Fruit fly (Drosophila melanogaster) whole organism, wandering third instar larva: ENCODE measurements around the gene Ocrl.

Experiments used
- Abd-B ChIP-seq: fragments of >200 bp; optimal IDR thresholded peaks from 2 replicates; lab custom pipeline; 2017; ENCODE audit warnings: missing biosample characterization, missing genetic modification characterization
- CG32264 ChIP-seq: fragments of 200-800 bp; sonication (Bioruptor generic); optimal IDR thresholded peaks from 2 replicates; lab custom pipeline; 2016; ENCODE audit warnings: missing biosample characterization, missing genetic modification characterization
- CG9705 ChIP-seq: fragments of 200-800 bp; sonication (Bioruptor generic); optimal IDR thresholded peaks from 2 replicates; lab custom pipeline; 2018; ENCODE audit warnings: missing biosample characterization, mild to moderate bottlenecking, missing genetic modification characterization
- CrebA ChIP-seq: fragments of 200-800 bp; sonication (Bioruptor generic); optimal IDR thresholded peaks from 2 replicates; lab custom pipeline; 2016; ENCODE audit warnings: missing biosample characterization, mild to moderate bottlenecking, missing genetic modification characterization, borderline replicate concordance
- Dfd ChIP-seq: fragments of >200 bp; optimal IDR thresholded peaks from 2 replicates; lab custom pipeline; 2017; ENCODE audit warnings: missing biosample characterization, missing genetic modification characterization
- Dif ChIP-seq: fragments of 200-275, 200-300 bp; sonication (Bioruptor generic); optimal IDR thresholded peaks from 2 replicates; lab custom pipeline; 2018; ENCODE audit warnings: missing biosample characterization, missing genetic modification characterization; ENCODE audit not compliant: partially characterized antibody
- GATAd ChIP-seq: sonication (Bioruptor generic); optimal IDR thresholded peaks from 2 replicates; lab custom pipeline; 2016; ENCODE audit warnings: missing biosample characterization, missing genetic modification characterization
- HLH106 ChIP-seq: fragments of 200-800 bp; optimal IDR thresholded peaks from 3 replicates; lab custom pipeline; 2019; ENCODE audit warnings: missing biosample characterization, mild to moderate bottlenecking, missing genetic modification characterization, moderate library complexity
- Hnf4 ChIP-seq: fragments of 200-800 bp; sonication (Bioruptor generic); optimal IDR thresholded peaks from 2 replicates; lab custom pipeline; 2016; ENCODE audit warnings: missing biosample characterization, mild to moderate bottlenecking, missing genetic modification characterization
- Hr78 ChIP-seq: fragments of >200 bp; optimal IDR thresholded peaks from 2 replicates; lab custom pipeline; 2017; ENCODE audit warnings: missing biosample characterization, missing genetic modification characterization
- Hr83 ChIP-seq: fragments of 200-300 bp; sonication (Bioruptor generic); optimal IDR thresholded peaks from 2 replicates; lab custom pipeline; 2016; ENCODE audit warnings: missing biosample characterization, mild to moderate bottlenecking, missing genetic modification characterization, moderate library complexity; ENCODE audit not compliant: poor library complexity, severe bottlenecking
- Jra ChIP-seq: sonication (Bioruptor generic); optimal IDR thresholded peaks from 2 replicates; lab custom pipeline; 2016; ENCODE audit warnings: missing biosample characterization, missing genetic modification characterization
- Mio ChIP-seq: sonication (Bioruptor generic); optimal IDR thresholded peaks from 2 replicates; lab custom pipeline; 2016; ENCODE audit warnings: missing biosample characterization, missing genetic modification characterization
- Myc ChIP-seq: fragments of >200 bp; optimal IDR thresholded peaks from 2 replicates; lab custom pipeline; 2017
- N ChIP-seq: fragments of >200 bp; optimal IDR thresholded peaks from 2 replicates; lab custom pipeline; 2018; ENCODE audit warnings: missing biosample characterization, missing external identifiers, missing genetic modification characterization
- OdsH ChIP-seq: fragments of 200-800 bp; sonication (Bioruptor generic); optimal IDR thresholded peaks from 2 replicates; lab custom pipeline; 2016; ENCODE audit warnings: missing biosample characterization, mild to moderate bottlenecking, missing genetic modification characterization
- Rel ChIP-seq, 2 experiments: fragments of 200-800 bp; sonication (Bioruptor generic) in 1 of 2; optimal IDR thresholded peaks; 2 replicates in 1 of 2; 3 replicates in 1 of 2; lab custom pipeline; 2016 to 2019; ENCODE audit warnings: mild to moderate bottlenecking in 2 of 2, missing biosample characterization in 2 of 2, missing genetic modification characterization in 2 of 2, moderate library complexity in 1 of 2
- Sp1 ChIP-seq: fragments of 200-800 bp; sonication (Bioruptor generic); optimal IDR thresholded peaks from 3 replicates; lab custom pipeline; 2019; ENCODE audit warnings: missing biosample characterization, mild to moderate bottlenecking, missing genetic modification characterization, moderate library complexity
- Vsx2 ChIP-seq: fragments of 200-300, 225-300 bp; sonication (Bioruptor generic); optimal IDR thresholded peaks from 2 replicates; lab custom pipeline; 2018; ENCODE audit warnings: missing biosample characterization, missing genetic modification characterization; ENCODE audit not compliant: partially characterized antibody
- br ChIP-seq: fragments of 200-800 bp; sonication (Bioruptor generic); optimal IDR thresholded peaks from 2 replicates; lab custom pipeline; 2016; ENCODE audit warnings: missing biosample characterization, missing genetic modification characterization
- brk ChIP-seq: fragments of 200-800 bp; sonication (Bioruptor generic); optimal IDR thresholded peaks from 2 replicates; lab custom pipeline; 2016; ENCODE audit warnings: missing biosample characterization, mild to moderate bottlenecking, missing genetic modification characterization
- dl ChIP-seq, 2 experiments: fragments of 175-275, 200-275 bp in 1 of 2; fragments of 200-275 bp in 1 of 2; sonication (Bioruptor generic); optimal IDR thresholded peaks; lab custom pipeline; 2018; ENCODE audit warnings: mild to moderate bottlenecking in 2 of 2, missing biosample characterization in 2 of 2, missing genetic modification characterization in 2 of 2, moderate library complexity in 2 of 2; ENCODE audit not compliant: partially characterized antibody in 2 of 2, insufficient read depth in 1 of 2
- dmrt93B ChIP-seq: fragments of 200-800 bp; sonication (Bioruptor generic); optimal IDR thresholded peaks from 2 replicates; lab custom pipeline; 2018; ENCODE audit warnings: missing biosample characterization, mild to moderate bottlenecking, missing genetic modification characterization
- dsf ChIP-seq: sonication (Bioruptor generic); optimal IDR thresholded peaks from 2 replicates; lab custom pipeline; 2016; ENCODE audit warnings: missing biosample characterization, missing genetic modification characterization, borderline replicate concordance
- ey ChIP-seq: fragments of 200-800 bp; sonication (Bioruptor generic); optimal IDR thresholded peaks from 2 replicates; lab custom pipeline; 2016; ENCODE audit warnings: missing biosample characterization, missing genetic modification characterization
- foxo ChIP-seq, 2 experiments: fragments of 200-800 bp; sonication (Bioruptor generic); optimal IDR thresholded peaks; 2 replicates in 1 of 2; 3 replicates in 1 of 2; lab custom pipeline; 2016 to 2017; ENCODE audit warnings: missing biosample characterization in 2 of 2, missing genetic modification characterization in 2 of 2
- fru ChIP-seq: fragments of 200-800 bp; sonication (Bioruptor generic); optimal IDR thresholded peaks from 3 replicates; lab custom pipeline; 2016; ENCODE audit warnings: missing biosample characterization, mild to moderate bottlenecking, missing genetic modification characterization
- h ChIP-seq: fragments of 200-800 bp; sonication (Bioruptor generic); optimal IDR thresholded peaks from 3 replicates; lab custom pipeline; 2016; ENCODE audit warnings: missing biosample characterization, mild to moderate bottlenecking, missing genetic modification characterization
- jim ChIP-seq: fragments of 175-275, 200-325 bp; sonication (Bioruptor generic); optimal IDR thresholded peaks from 2 replicates; lab custom pipeline; 2016; ENCODE audit warnings: missing biosample characterization, mild to moderate bottlenecking, missing genetic modification characterization
- lola ChIP-seq: fragments of >200 bp; optimal IDR thresholded peaks from 2 replicates; lab custom pipeline; 2017; ENCODE audit warnings: missing biosample characterization, missing genetic modification characterization
- pan ChIP-seq: fragments of >200 bp; optimal IDR thresholded peaks from 2 replicates; lab custom pipeline; 2017
- psq ChIP-seq: fragments of 200-800 bp; sonication (Bioruptor generic); optimal IDR thresholded peaks from 3 replicates; lab custom pipeline; 2017; ENCODE audit warnings: missing biosample characterization, mild to moderate bottlenecking, missing genetic modification characterization, moderate library complexity
- rgr ChIP-seq: fragments of 200-800 bp; sonication (Bioruptor generic); optimal IDR thresholded peaks from 3 replicates; lab custom pipeline; 2016; ENCODE audit warnings: missing biosample characterization, mild to moderate bottlenecking, missing genetic modification characterization
- sage ChIP-seq: fragments of 200-800 bp; sonication (Bioruptor generic); optimal IDR thresholded peaks from 2 replicates; lab custom pipeline; 2016; ENCODE audit warnings: missing biosample characterization, mild to moderate bottlenecking, missing genetic modification characterization
- sv ChIP-seq: fragments of 200-800 bp; sonication (Bioruptor generic); optimal IDR thresholded peaks from 3 replicates; lab custom pipeline; 2016; ENCODE audit warnings: missing biosample characterization, missing genetic modification characterization
- tai ChIP-seq: sonication (Bioruptor generic); optimal IDR thresholded peaks from 2 replicates; lab custom pipeline; 2016; ENCODE audit warnings: missing biosample characterization, missing genetic modification characterization
- usp ChIP-seq: fragments of >200 bp; optimal IDR thresholded peaks from 2 replicates; lab custom pipeline; 2017; ENCODE audit warnings: missing biosample characterization, missing genetic modification characterization
- woc ChIP-seq: sonication (Bioruptor generic); optimal IDR thresholded peaks from 2 replicates; lab custom pipeline; 2016; ENCODE audit warnings: missing biosample characterization, mild to moderate bottlenecking, missing genetic modification characterization

The Ocrl gene

DNA sequence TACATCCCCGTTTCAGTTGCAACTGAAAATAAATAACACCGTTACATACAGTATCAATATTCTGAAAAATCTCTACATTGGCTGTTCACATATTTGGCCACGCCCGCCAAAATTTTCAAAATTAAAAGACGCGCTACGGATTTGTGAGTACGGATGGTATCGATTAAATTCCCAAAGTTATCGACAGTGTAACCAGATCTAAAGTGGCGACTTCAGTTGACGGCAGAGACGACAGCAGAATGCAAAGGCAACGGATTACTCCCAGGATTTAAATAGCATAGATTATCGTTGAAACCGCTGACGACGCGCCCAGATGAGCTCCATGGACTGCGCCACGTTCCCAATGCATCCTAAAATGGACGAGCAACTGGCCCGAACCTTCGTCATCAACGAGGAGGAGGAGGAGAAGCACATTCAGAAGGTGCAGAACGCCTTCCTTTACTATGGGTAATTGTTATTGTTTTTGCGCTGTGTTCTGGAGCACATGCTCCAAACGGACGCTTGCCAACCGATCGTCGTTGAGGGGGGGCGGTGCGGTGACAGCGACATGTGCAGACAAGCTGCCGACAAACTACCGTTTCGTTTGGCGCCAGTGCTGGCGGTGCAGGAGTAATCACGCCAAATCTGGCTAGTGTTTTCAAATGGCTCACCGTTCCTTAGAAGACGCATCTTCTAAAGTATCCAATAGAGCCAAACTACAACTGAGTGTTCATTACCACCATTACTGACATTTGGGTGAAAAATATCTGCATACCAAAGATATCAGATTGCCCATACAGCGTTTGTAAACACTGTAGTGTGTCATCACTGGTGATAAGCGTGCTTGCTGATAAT, 4.9 kb downstream of the Ocrl start, which contains the start of gene CG11596:
CG11596 (plus strand) TSS at position 211 of the 834 bp plus-strand sequence.
- no peak for TF ChIP-seq GATAd
- TF ChIP-seq Hr83 (GFP tag; lab: Kevin White, UChicago) = no peak
- TF ChIP-seq OdsH (GFP tag; lab: Kevin White, UChicago) = no peak
- peak; percentile 34 for TF ChIP-seq HLH106
- no peak for TF ChIP-seq jim (GFP tag; lab: Kevin White, UChicago)
- no peak for TF ChIP-seq lola (GFP tag; lab: Kevin White, UChicago)
- TF ChIP-seq foxo (GFP tag; optimal IDR thresholded peaks at IDR 0.05; lab: Kevin White, UChicago) = no peak
- TF ChIP-seq Mio (GFP tag; lab: Kevin White, UChicago) = no peak
- TF ChIP-seq Dfd = no peak
- peak; percentile 18 for TF ChIP-seq ey
- TF ChIP-seq dmrt93B (GFP tag; lab: Kevin White, UChicago) = no peak
- TF ChIP-seq Hr78 = no peak
- no peak for TF ChIP-seq sv (GFP tag; lab: Kevin White, UChicago)
- peak; percentile 22 for TF ChIP-seq Sp1 (GFP tag; lab: Kevin White, UChicago)
- no peak for TF ChIP-seq dsf
- peak; percentile 91 for TF ChIP-seq Myc (lab: Kevin White, UChicago)
- TF ChIP-seq h (GFP tag; lab: Kevin White, UChicago) = peak; percentile 75
- TF ChIP-seq Rel (GFP tag; optimal IDR thresholded peaks at IDR 0.05; lab: Kevin White, UChicago) = no peak
- TF ChIP-seq Rel (tag; optimal IDR thresholded peaks at IDR 0.05; lab: Kevin White, UChicago) = no peak
- TF ChIP-seq br (GFP tag; lab: Kevin White, UChicago) = no peak
- TF ChIP-seq CG9705 = no peak
- no peak for TF ChIP-seq pan (lab: Kevin White, UChicago)
- no peak for TF ChIP-seq dl (GFP tag; optimal IDR thresholded peaks at IDR 0.05; lab: Kevin White, UChicago; ENCODE audit: insufficient read depth in 1 of 2, partially characterized antibody in 2 of 2)
- TF ChIP-seq sage = no peak
- TF ChIP-seq Dif (GFP tag; lab: Kevin White, UChicago) = no peak
- no peak for TF ChIP-seq fru
- TF ChIP-seq brk (GFP tag; lab: Kevin White, UChicago) = no peak
- TF ChIP-seq Vsx2 (GFP tag; lab: Kevin White, UChicago) = no peak
- TF ChIP-seq Hnf4 (GFP tag; lab: Kevin White, UChicago) = no peak
- no peak for TF ChIP-seq tai (GFP tag; lab: Kevin White, UChicago)
- TF ChIP-seq N (GFP tag; lab: Kevin White, UChicago) = no peak
- no peak for TF ChIP-seq Jra (GFP tag; lab: Kevin White, UChicago)
- no peak for TF ChIP-seq usp (GFP tag; lab: Kevin White, UChicago)
- no peak for TF ChIP-seq CrebA (GFP tag; lab: Kevin White, UChicago)
- TF ChIP-seq psq (GFP tag; lab: Kevin White, UChicago) = no peak
- no peak for TF ChIP-seq woc (GFP tag; lab: Kevin White, UChicago)
- TF ChIP-seq, all 38 proteins: peak for 5

DNA sequence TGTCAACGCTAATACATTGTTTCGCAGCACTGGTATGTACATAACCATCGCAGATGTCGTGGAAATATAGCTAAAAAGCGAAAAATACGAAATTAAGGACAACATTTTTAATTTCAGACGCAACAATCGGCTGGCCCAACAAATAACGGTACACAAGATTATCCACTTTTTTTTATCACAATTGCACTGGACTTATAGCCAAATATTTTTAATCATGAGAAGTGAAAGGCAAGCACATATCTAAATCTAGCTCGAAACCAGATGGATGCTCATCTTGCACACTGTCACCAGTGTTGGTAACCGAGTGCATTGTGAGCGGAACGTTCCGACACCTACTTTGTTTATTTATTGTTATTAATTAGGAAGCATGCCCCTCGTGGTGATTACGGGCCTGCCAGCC, 17.2 kb downstream of the Ocrl start, which contains the start of the genes CG3857 and CG3587:
CG3857 (minus strand) TSS at position 21 of the 400 bp plus-strand sequence.
CG3587 (plus strand) TSS at position 288 of the 400 bp plus-strand sequence.
- no peak for TF ChIP-seq tai (GFP tag; lab: Kevin White, UChicago)
- TF ChIP-seq sage = no peak
- peak; percentile 80 for TF ChIP-seq fru
- TF ChIP-seq br (GFP tag; lab: Kevin White, UChicago) = peak; percentile 82
- TF ChIP-seq Dfd = no peak
- TF ChIP-seq dmrt93B (GFP tag; lab: Kevin White, UChicago) = peak; percentile 69
- peak; percentile 60 for TF ChIP-seq Jra (GFP tag; lab: Kevin White, UChicago)
- TF ChIP-seq HLH106 = peak; percentile 79
- peak; percentile 99 for TF ChIP-seq Myc (lab: Kevin White, UChicago)
- TF ChIP-seq woc (GFP tag; lab: Kevin White, UChicago) = peak; percentile 96
- TF ChIP-seq Sp1 (GFP tag; lab: Kevin White, UChicago) = peak; percentile 79
- TF ChIP-seq Hr78 = no peak
- no peak for TF ChIP-seq lola (GFP tag; lab: Kevin White, UChicago)
- no peak for TF ChIP-seq CG32264 (GFP tag; lab: Kevin White, UChicago)
- no peak for TF ChIP-seq Vsx2 (GFP tag; lab: Kevin White, UChicago)
- TF ChIP-seq Hr83 (GFP tag; lab: Kevin White, UChicago) = peak; percentile 18
- peak; percentile 86 for TF ChIP-seq h (GFP tag; lab: Kevin White, UChicago)
- TF ChIP-seq Rel (GFP tag; optimal IDR thresholded peaks at IDR 0.05; lab: Kevin White, UChicago) = no peak
- peak; percentile 34 for TF ChIP-seq Rel (tag; optimal IDR thresholded peaks at IDR 0.05; lab: Kevin White, UChicago)
- TF ChIP-seq GATAd = peak; percentile 62
- peak; percentile 53 for TF ChIP-seq dsf
- no peak for TF ChIP-seq usp (GFP tag; lab: Kevin White, UChicago)
- peak; percentile 81 for TF ChIP-seq ey
- peak; percentile 83 for TF ChIP-seq sv (GFP tag; lab: Kevin White, UChicago)
- no peak for TF ChIP-seq jim (GFP tag; lab: Kevin White, UChicago)
- peak; percentile 61 for TF ChIP-seq CG9705
- TF ChIP-seq rgr (GFP tag; lab: Kevin White, UChicago) = peak; percentile 84
- TF ChIP-seq brk (GFP tag; lab: Kevin White, UChicago) = no peak
- TF ChIP-seq CrebA (GFP tag; lab: Kevin White, UChicago) = no peak
- no peak for TF ChIP-seq dl (GFP tag; optimal IDR thresholded peaks at IDR 0.05; lab: Kevin White, UChicago; ENCODE audit: insufficient read depth in 1 of 2, partially characterized antibody in 2 of 2)
- peak in 1 of 2 experiments; percentile 83 for TF ChIP-seq foxo (GFP tag; optimal IDR thresholded peaks at IDR 0.05; lab: Kevin White, UChicago)
- TF ChIP-seq Mio (GFP tag; lab: Kevin White, UChicago) = no peak
- no peak for TF ChIP-seq pan (lab: Kevin White, UChicago)
- peak; percentile 82 for TF ChIP-seq Hnf4 (GFP tag; lab: Kevin White, UChicago)
- TF ChIP-seq Abd-B = no peak
- TF ChIP-seq OdsH (GFP tag; lab: Kevin White, UChicago) = peak; percentile 71
- TF ChIP-seq Dif (GFP tag; lab: Kevin White, UChicago) = no peak
- no peak for TF ChIP-seq N (GFP tag; lab: Kevin White, UChicago)
- TF ChIP-seq psq (GFP tag; lab: Kevin White, UChicago) = peak; percentile 74
